Fruit fly (Drosophila melanogaster) whole organism, embryonic: ENCODE results near the gene CycC.

ENCODE experiments used
- Asciz ChIP-seq: fragments of 200-800 bp; sonication (Bioruptor generic); optimal IDR thresholded peaks from 2 replicates; lab custom pipeline; 2017; ENCODE audit warnings: missing biosample characterization, mild to moderate bottlenecking, missing genetic modification characterization, missing genetic modification reagents
- CG11504 ChIP-seq: fragments of 200-800 bp; sonication (Bioruptor generic); optimal IDR thresholded peaks from 3 replicates; lab custom pipeline; 2019; ENCODE audit warnings: missing biosample characterization, mild to moderate bottlenecking, missing genetic modification characterization, moderate library complexity
- CG11560 ChIP-seq: fragments of 200-800 bp; sonication (Bioruptor generic); IDR thresholded peaks from 3 replicates; pipeline ENCODE4 v1.3.6; 2022; ENCODE audit warnings: missing biosample characterization, missing genetic modification characterization
- CG12104 ChIP-seq: fragments of 200-800 bp; sonication (Bioruptor generic); optimal IDR thresholded peaks from 3 replicates; lab custom pipeline; 2016; ENCODE audit warnings: missing biosample characterization, missing genetic modification characterization
- CG12391 ChIP-seq: fragments of 200-800 bp; sonication (Bioruptor generic); optimal IDR thresholded peaks from 3 replicates; lab custom pipeline; 2018; ENCODE audit warnings: missing biosample characterization, mild to moderate bottlenecking, missing genetic modification characterization, moderate library complexity
- CG14441 ChIP-seq: fragments of 200-800 bp; sonication (Bioruptor generic); IDR thresholded peaks from 2 replicates; pipeline ENCODE4 v1.3.6; 2022; ENCODE audit warnings: missing biosample characterization, missing genetic modification characterization
- CG14667 ChIP-seq: fragments of 200-800 bp; sonication (Bioruptor generic); IDR thresholded peaks from 2 replicates; pipeline ENCODE4 v1.3.6; 2022; ENCODE audit warnings: missing biosample characterization, missing genetic modification characterization
- CG17186 ChIP-seq: fragments of 200-800 bp; sonication (Bioruptor generic); optimal IDR thresholded peaks from 3 replicates; lab custom pipeline; 2017; ENCODE audit warnings: missing biosample characterization, missing genetic modification reagents, missing genetic modification characterization
- CG17361 ChIP-seq: fragments of 200-800 bp; sonication (Bioruptor generic); IDR thresholded peaks from 3 replicates; pipeline ENCODE4 v1.3.6; 2022; ENCODE audit warnings: missing biosample characterization, missing genetic modification characterization
- CG17568 ChIP-seq: fragments of 200-800 bp; sonication (Bioruptor generic); optimal IDR thresholded peaks from 2 replicates; lab custom pipeline; 2018; ENCODE audit warnings: missing biosample characterization, mild to moderate bottlenecking, missing genetic modification characterization, moderate library complexity
- CG2120 ChIP-seq: fragments of 200-800 bp; sonication (Bioruptor generic); optimal IDR thresholded peaks from 3 replicates; lab custom pipeline; 2016; ENCODE audit warnings: missing biosample characterization, missing genetic modification characterization
- CG2712 ChIP-seq: fragments of 200-800 bp; optimal IDR thresholded peaks from 3 replicates; lab custom pipeline; 2019; ENCODE audit warnings: missing biosample characterization, mild to moderate bottlenecking, missing genetic modification characterization, moderate library complexity
- CG30431 ChIP-seq: fragments of 200-800 bp; sonication (Bioruptor generic); optimal IDR thresholded peaks from 2 replicates; lab custom pipeline; 2017; ENCODE audit warnings: missing biosample characterization, missing genetic modification characterization
- CG31365 ChIP-seq: fragments of 200-800 bp; sonication (Bioruptor generic); optimal IDR thresholded peaks from 2 replicates; lab custom pipeline; 2018; ENCODE audit warnings: missing biosample characterization, mild to moderate bottlenecking, missing genetic modification characterization
- CG31441 ChIP-seq: fragments of 200-800 bp; sonication (Bioruptor generic); IDR thresholded peaks from 2 replicates; pipeline ENCODE4 v1.3.6; 2022; ENCODE audit warnings: missing biosample characterization, missing genetic modification characterization
- CG42726 ChIP-seq: fragments of 200-800 bp; sonication (Bioruptor generic); IDR thresholded peaks from 2 replicates; pipeline ENCODE4 v1.3.6; 2022; ENCODE audit warnings: missing biosample characterization, missing genetic modification characterization; ENCODE audit not compliant: partially characterized antibody
- CG6272 ChIP-seq: fragments of 200-800 bp; sonication (Bioruptor generic); IDR thresholded peaks from 2 replicates; pipeline ENCODE4 v1.3.6; 2022; ENCODE audit warnings: missing biosample characterization, missing genetic modification characterization
- CG7987 ChIP-seq: fragments of 200-800 bp; sonication (Bioruptor generic); optimal IDR thresholded peaks from 2 replicates; lab custom pipeline; 2018; ENCODE audit warnings: missing biosample characterization, mild to moderate bottlenecking, missing genetic modification characterization, moderate library complexity
- CG9609 ChIP-seq: fragments of 200-800 bp; sonication (Bioruptor generic); optimal IDR thresholded peaks from 3 replicates; lab custom pipeline; 2016; ENCODE audit warnings: missing biosample characterization, missing genetic modification characterization
- CrebB ChIP-seq: fragments of 200-800 bp; sonication (Bioruptor generic); optimal IDR thresholded peaks from 3 replicates; lab custom pipeline; 2018; ENCODE audit warnings: missing biosample characterization, mild to moderate bottlenecking, missing genetic modification characterization
- Dad ChIP-seq: fragments of 200-800 bp; sonication (Bioruptor generic); optimal IDR thresholded peaks from 3 replicates; lab custom pipeline; 2016; ENCODE audit warnings: missing biosample characterization, missing genetic modification characterization
- Dek ChIP-seq: fragments of 200-800 bp; sonication (Bioruptor generic); optimal IDR thresholded peaks from 3 replicates; lab custom pipeline; 2019; ENCODE audit warnings: missing biosample characterization, mild to moderate bottlenecking, missing genetic modification characterization, moderate library complexity
- Dp ChIP-seq: fragments of 200-800 bp; sonication (Bioruptor generic); optimal IDR thresholded peaks from 2 replicates; lab custom pipeline; 2018; ENCODE audit warnings: missing biosample characterization, mild to moderate bottlenecking, missing genetic modification characterization, moderate library complexity
- Dref ChIP-seq: fragments of 200-800 bp; sonication (Bioruptor generic); IDR thresholded peaks from 2 replicates; pipeline ENCODE4 v1.3.6; 2022; ENCODE audit warnings: missing biosample characterization, missing genetic modification characterization
- H2.0 ChIP-seq: fragments of 200-800 bp; sonication (Bioruptor generic); IDR thresholded peaks from 2 replicates; pipeline ENCODE4 v1.3.6; 2022; ENCODE audit warnings: missing biosample characterization, missing genetic modification characterization
- Hr78 ChIP-seq, 2 experiments: fragments of 200-800 bp in 1 of 2; fragments of >200 bp in 1 of 2; sonication (Bioruptor generic) in 1 of 2; optimal IDR thresholded peaks; 2 replicates each; lab custom pipeline; 2017 to 2019; ENCODE audit warnings: missing biosample characterization in 2 of 2, missing genetic modification characterization in 2 of 2, mild to moderate bottlenecking in 1 of 2, moderate library complexity in 1 of 2
- Hsf ChIP-seq: fragments of 200-800 bp; sonication (Bioruptor generic); optimal IDR thresholded peaks from 3 replicates; lab custom pipeline; 2016; ENCODE audit warnings: missing biosample characterization, missing genetic modification characterization
- Lpt ChIP-seq: fragments of >200 bp; optimal IDR thresholded peaks from 2 replicates; lab custom pipeline; 2018; ENCODE audit warnings: missing biosample characterization, missing genetic modification characterization
- MBD-R2 ChIP-seq: fragments of 200-800 bp; sonication (Bioruptor generic); IDR thresholded peaks from 2 replicates; pipeline ENCODE4 v1.3.6; 2022; ENCODE audit warnings: missing biosample characterization, missing genetic modification characterization
- MESR4 ChIP-seq: fragments of 200-800 bp; sonication (Bioruptor generic); optimal IDR thresholded peaks from 2 replicates; lab custom pipeline; 2018; ENCODE audit warnings: missing biosample characterization, mild to moderate bottlenecking, missing genetic modification characterization, moderate library complexity
- NK7.1 ChIP-seq: fragments of 200-800 bp; sonication (Bioruptor generic); optimal IDR thresholded peaks from 3 replicates; lab custom pipeline; 2016; ENCODE audit warnings: missing biosample characterization, missing genetic modification characterization
- NfI ChIP-seq: fragments of 200-800 bp; sonication (Bioruptor generic); optimal IDR thresholded peaks from 3 replicates; lab custom pipeline; 2018; ENCODE audit warnings: missing biosample characterization, mild to moderate bottlenecking, missing genetic modification characterization, moderate library complexity
- Oaz ChIP-seq: fragments of 200-800 bp; sonication (Bioruptor generic); IDR thresholded peaks from 2 replicates; pipeline ENCODE4 v1.3.6; 2022; ENCODE audit warnings: missing biosample characterization, missing genetic modification characterization
- Tbp ChIP-seq: fragments of >200 bp; optimal IDR thresholded peaks from 2 replicates; lab custom pipeline; 2018; ENCODE audit warnings: missing biosample characterization, missing genetic modification characterization
- al ChIP-seq: fragments of 200-800 bp; sonication (Bioruptor generic); IDR thresholded peaks from 2 replicates; pipeline ENCODE4 v1.3.6; 2022; ENCODE audit warnings: missing biosample characterization, missing genetic modification characterization
- ato ChIP-seq: fragments of 200-800 bp; sonication (Bioruptor generic); IDR thresholded peaks from 2 replicates; pipeline ENCODE4 v1.3.6; 2022; ENCODE audit warnings: missing biosample characterization, missing genetic modification characterization; ENCODE audit not compliant: partially characterized antibody
- br ChIP-seq: fragments of >200 bp; optimal IDR thresholded peaks from 2 replicates; lab custom pipeline; 2017
- danr ChIP-seq: fragments of 200-800 bp; sonication (Bioruptor generic); IDR thresholded peaks from 2 replicates; pipeline ENCODE4 v1.3.6; 2022; ENCODE audit warnings: missing biosample characterization, missing genetic modification characterization
- exex ChIP-seq: fragments of 200-800 bp; sonication (Bioruptor generic); optimal IDR thresholded peaks from 4 replicates; lab custom pipeline; 2018; ENCODE audit warnings: missing biosample characterization, mild to moderate bottlenecking, missing genetic modification characterization, moderate library complexity
- gem ChIP-seq: fragments of 200-800 bp; sonication (Bioruptor generic); optimal IDR thresholded peaks from 2 replicates; lab custom pipeline; 2019; ENCODE audit warnings: missing biosample characterization, mild to moderate bottlenecking, missing genetic modification characterization, moderate library complexity
- gfzf ChIP-seq: fragments of 200-800 bp; sonication (Bioruptor generic); optimal IDR thresholded peaks from 2 replicates; lab custom pipeline; 2016; ENCODE audit warnings: missing biosample characterization, mild to moderate bottlenecking, missing genetic modification characterization, moderate library complexity
- insv ChIP-seq, 2 experiments: fragments of 200-800 bp; sonication (Bioruptor generic); optimal IDR thresholded peaks; 3 replicates each; lab custom pipeline; 2016 to 2018; ENCODE audit warnings: missing biosample characterization in 2 of 2, missing genetic modification characterization in 2 of 2
- nmo ChIP-seq: fragments of 200-800 bp; sonication (Bioruptor generic); optimal IDR thresholded peaks from 2 replicates; lab custom pipeline; 2018; ENCODE audit warnings: missing biosample characterization, mild to moderate bottlenecking, missing genetic modification characterization, moderate library complexity
- pan ChIP-seq, 4 experiments: fragments of >200 bp in 3 of 4; fragments of 200-800 bp in 1 of 4; sonication (Bioruptor generic) in 1 of 4; optimal IDR thresholded peaks in 3 of 4; IDR thresholded peaks in 1 of 4; 2 replicates each; pipeline versions ENCODE4 v1.3.6 to Lab custom; 2017 to 2022; ENCODE audit warnings: missing biosample characterization in 2 of 4, missing genetic modification characterization in 2 of 4, mixed read lengths in 1 of 4
- pita ChIP-seq: fragments of 200-800 bp; sonication (Bioruptor generic); optimal IDR thresholded peaks from 2 replicates; lab custom pipeline; 2017; ENCODE audit warnings: missing biosample characterization, mild to moderate bottlenecking, missing genetic modification characterization
- prd ChIP-seq, 3 experiments: fragments of >200 bp in 2 of 3; fragments of 200-800 bp in 1 of 3; sonication (Bioruptor generic) in 1 of 3; optimal IDR thresholded peaks in 2 of 3; IDR thresholded peaks in 1 of 3; 2 replicates in 2 of 3; 3 replicates in 1 of 3; pipeline versions ENCODE4 v1.3.6 to Lab custom; 2017 to 2022; ENCODE audit warnings: missing biosample characterization in 1 of 3, missing genetic modification characterization in 1 of 3
- tll ChIP-seq, 2 experiments: fragments of 200-800 bp in 1 of 2; fragments of >200 bp in 1 of 2; sonication (Bioruptor generic) in 1 of 2; optimal IDR thresholded peaks; 2 replicates each; lab custom pipeline; 2017 to 2019; ENCODE audit warnings: missing biosample characterization in 2 of 2, missing genetic modification characterization in 2 of 2, mild to moderate bottlenecking in 1 of 2, moderate library complexity in 1 of 2
- trem ChIP-seq: fragments of 200-800 bp; optimal IDR thresholded peaks from 3 replicates; lab custom pipeline; 2019; ENCODE audit warnings: missing biosample characterization, mild to moderate bottlenecking, missing genetic modification characterization, moderate library complexity
- tx ChIP-seq: fragments of 200-800 bp; sonication (Bioruptor generic); optimal IDR thresholded peaks from 2 replicates; lab custom pipeline; 2016; ENCODE audit warnings: missing biosample characterization, missing genetic modification characterization

Gene CycC

dm6 chr3R:14903837-14904431, 13.9 kb upstream of the CycC start, which contains the start of gene VhaPPA1-1 (continued):
- TF ChIP-seq CG17186 (GFP tag; lab: Kevin White, UChicago) (peak; percentile 64), Dek (tag; lab: Kevin White, UChicago) (peak; percentile 5), CG12391 (tag; lab: Kevin White, UChicago) (peak; percentile 24), Dad (no peak), CG11504 (peak; percentile 53), ato (no peak), CG31365 (tag; lab: Kevin White, UChicago) (no peak), NK7.1 (GFP tag; lab: Kevin White, UChicago) (peak; percentile 9), CG9609 (no peak), CG7987 (peak; percentile 15), al (GFP tag; lab: Robert Waterston, UW) (no peak), Oaz (GFP tag; lab: Robert Waterston, UW) (no peak), CG17361 (GFP tag; lab: Robert Waterston, UW) (peak; percentile 58; the same call in 2 of the 3 replicates), H2.0 (GFP tag; lab: Robert Waterston, UW) (no peak), exex (tag; lab: Kevin White, UChicago) (peak; percentile 17), CG14667 (GFP tag; lab: Robert Waterston, UW) (no peak), Asciz (no peak), CrebB (tag; lab: Kevin White, UChicago) (no peak), CG12104 (GFP tag; lab: Kevin White, UChicago) (no peak), Lpt (GFP tag; lab: Kevin White, UChicago) (no peak), trem (tag; lab: Kevin White, UChicago) (peak; percentile 71), tll (GFP tag; optimal IDR thresholded peaks at IDR 0.05; lab: Kevin White, UChicago) (peak; percentile 41 to 99), CG31441 (GFP tag; lab: Robert Waterston, UW) (0 out of 2 replicates have a peak, but pooled peaks have one; percentile 45), prd (optimal IDR thresholded peaks at IDR 0.05; lab: Kevin White, UChicago) (no peak), prd (GFP tag; IDR thresholded peaks at IDR 0.05; lab: Robert Waterston, UW) (no peak), MBD-R2 (GFP tag; lab: Robert Waterston, UW) (peak; percentile 44; the same call in 1 of the 2 replicates), Dref (GFP tag; lab: Robert Waterston, UW) (peak; percentile 74), CG42726 (no peak), NfI (GFP tag; lab: Kevin White, UChicago) (peak; percentile 14), Dp (GFP tag; lab: Kevin White, UChicago) (peak; percentile 73), CG2712 (tag; lab: Kevin White, UChicago) (peak; percentile 47), pan (optimal IDR thresholded peaks at IDR 0.05; lab: Kevin White, UChicago) (no peak), pan (GFP tag; optimal IDR thresholded peaks at IDR 0.05 in 1 of 2, IDR thresholded peaks at IDR 0.05 in 1 of 2) (peak in 1 of 2 experiments; percentile 11), pita (GFP tag; lab: Kevin White, UChicago) (peak; percentile 78), CG2120 (GFP tag; lab: Kevin White, UChicago) (peak; percentile 30), insv (GFP tag; optimal IDR thresholded peaks at IDR 0.05; lab: Kevin White, UChicago) (peak in 1 of 2 experiments; percentile 5), tx (no peak), danr (GFP tag; lab: Robert Waterston, UW) (no peak), CG17568 (GFP tag; lab: Kevin White, UChicago) (no peak), CG11560 (tag; lab: Robert Waterston, UW) (peak; percentile 99), Hr78 (GFP tag; optimal IDR thresholded peaks at IDR 0.05; lab: Kevin White, UChicago) (no peak), CG14441 (GFP tag; lab: Robert Waterston, UW) (no peak), CG30431 (GFP tag; lab: Kevin White, UChicago) (no peak), CG6272 (GFP tag; lab: Robert Waterston, UW) (no peak), MESR4 (GFP tag; lab: Kevin White, UChicago) (peak; percentile 96), Tbp (GFP tag; lab: Kevin White, UChicago) (peak; percentile 51), gfzf (GFP tag; lab: Kevin White, UChicago) (peak; percentile 51), nmo (GFP tag; lab: Kevin White, UChicago) (peak; percentile 75), Hsf (GFP tag; lab: Kevin White, UChicago) (peak; percentile 18), br (lab: Kevin White, UChicago) (no peak), gem (tag; lab: Kevin White, UChicago) (peak; percentile 36)
